Worm (Caenorhabditis elegans) whole organism, late embryonic: ENCODE results near the gene hap-1.

ENCODE experiments used
- ceh-2 ChIP-seq: sonication (generic microtip); optimal IDR thresholded peaks from 2 replicates; lab custom pipeline; 2016; ENCODE audit warnings: missing genotype, missing genetic modification characterization, missing compliant biosample characterization
- ceh-30 ChIP-seq: fragments of 150-350 bp; optimal IDR thresholded peaks from 2 replicates; lab custom pipeline; 2014; ENCODE audit warnings: missing biosample characterization, missing genetic modification characterization
- dmd-4 ChIP-seq: sonication (generic microtip); optimal IDR thresholded peaks from 2 replicates; lab custom pipeline; 2016; ENCODE audit warnings: borderline replicate concordance, missing genetic modification characterization, missing compliant biosample characterization
- fkh-10 ChIP-seq: fragments of 150-350 bp; optimal IDR thresholded peaks from 2 replicates; lab custom pipeline; 2014; ENCODE audit warnings: missing biosample characterization, missing genetic modification reagents, missing genetic modification characterization
- madf-2 ChIP-seq: sonication (generic microtip); optimal IDR thresholded peaks from 2 replicates; lab custom pipeline; 2017; ENCODE audit warnings: missing genetic modification characterization, missing compliant biosample characterization
- nhr-11 ChIP-seq: fragments of 150-350 bp; optimal IDR thresholded peaks from 2 replicates; lab custom pipeline; 2014; ENCODE audit warnings: missing biosample characterization, missing genetic modification characterization
- nhr-232 ChIP-seq: sonication (generic microtip); optimal IDR thresholded peaks from 2 replicates; lab custom pipeline; 2016; ENCODE audit warnings: missing genetic modification characterization, missing compliant biosample characterization
- sox-4 ChIP-seq: sonication (generic microtip); optimal IDR thresholded peaks from 2 replicates; lab custom pipeline; 2017; ENCODE audit warnings: mild to moderate bottlenecking, missing genetic modification characterization, inconsistent platforms, missing compliant biosample characterization

ce11 chrIII:5254108-5254507, 9.6 kb upstream of the hap-1 start, which contains the start of the genes sumv-1 and gop-1:
- TF ChIP-seq ceh-2 (tag; lab: Kevin White, UChicago), result no peak
- TF ChIP-seq madf-2, result no peak
- TF ChIP-seq dmd-4 (tag; lab: Kevin White, UChicago), result no peak
- no peak for TF ChIP-seq fkh-10 (GFP tag; lab: Kevin White, UChicago)
- no peak for TF ChIP-seq sox-4 (tag; lab: Kevin White, UChicago)
- no peak for TF ChIP-seq ceh-30 (tag; lab: Kevin White, UChicago)
- TF ChIP-seq nhr-11, result no peak
- TF ChIP-seq nhr-232, result no peak
